Worm (Caenorhabditis elegans) whole organism, late embryonic: ENCODE results near the gene Y59A8B.21.

ENCODE experiments used
- Y22D7AL.16 ChIP-seq: sonication (generic microtip); optimal IDR thresholded peaks from 2 replicates; lab custom pipeline; 2016; ENCODE audit warnings: missing genetic modification characterization, missing compliant biosample characterization
- ama-1 ChIP-seq: fragments of 150-350 bp; optimal IDR thresholded peaks from 2 replicates; lab custom pipeline; 2014
- ceh-6 ChIP-seq: fragments of 200-800 bp; sonication (Bioruptor generic); optimal IDR thresholded peaks from 2 replicates; lab custom pipeline; 2018; ENCODE audit warnings: mild to moderate bottlenecking, missing genetic modification characterization, missing compliant biosample characterization
- lin-11 ChIP-seq: fragments of 200-800 bp; sonication (Bioruptor generic); optimal IDR thresholded peaks from 2 replicates; lab custom pipeline; 2018; ENCODE audit warnings: mild to moderate bottlenecking, missing genetic modification characterization, missing compliant biosample characterization
- pha-2 ChIP-seq: sonication (generic microtip); optimal IDR thresholded peaks from 2 replicates; lab custom pipeline; 2017; ENCODE audit warnings: mild to moderate bottlenecking, missing genetic modification characterization, missing compliant biosample characterization
- syd-9 ChIP-seq: sonication (generic microtip); optimal IDR thresholded peaks from 2 replicates; lab custom pipeline; 2016; ENCODE audit warnings: mild to moderate bottlenecking, missing genetic modification characterization, moderate library complexity, missing compliant biosample characterization

DNA sequence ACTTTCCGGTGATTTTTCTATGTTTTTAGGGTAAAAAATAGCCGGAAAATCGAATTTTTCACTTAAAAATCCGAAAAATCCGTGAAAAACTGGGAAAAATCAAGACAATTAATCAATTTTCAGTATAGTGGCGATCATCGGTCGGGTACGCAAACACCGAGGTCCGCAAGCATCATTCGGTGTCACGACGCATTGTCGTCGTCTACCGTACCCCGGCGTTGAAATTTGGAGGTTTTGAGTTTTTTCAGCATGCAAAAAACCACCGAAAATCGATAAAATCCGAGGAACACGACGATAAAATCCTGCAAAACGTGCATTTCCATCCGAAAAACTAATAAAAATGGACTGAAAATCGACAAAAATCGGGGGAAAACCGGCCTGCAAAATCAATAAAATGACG is 4.3 kb upstream of the Y59A8B.21 start:
- TF ChIP-seq ama-1 (lab: Kevin White, UChicago) = no peak
- TF ChIP-seq ceh-6 (GFP tag; lab: Kevin White, UChicago) = no peak
- TF ChIP-seq Y22D7AL.16 (tag; lab: Kevin White, UChicago) = no peak
- TF ChIP-seq lin-11 = no peak
- TF ChIP-seq syd-9 (tag; lab: Kevin White, UChicago) = no peak
- no peak for TF ChIP-seq pha-2 (tag; lab: Kevin White, UChicago)
